Worm (Caenorhabditis elegans): ENCODE results near the gene fbxb-50.

Gene fbxb-50

DNA sequence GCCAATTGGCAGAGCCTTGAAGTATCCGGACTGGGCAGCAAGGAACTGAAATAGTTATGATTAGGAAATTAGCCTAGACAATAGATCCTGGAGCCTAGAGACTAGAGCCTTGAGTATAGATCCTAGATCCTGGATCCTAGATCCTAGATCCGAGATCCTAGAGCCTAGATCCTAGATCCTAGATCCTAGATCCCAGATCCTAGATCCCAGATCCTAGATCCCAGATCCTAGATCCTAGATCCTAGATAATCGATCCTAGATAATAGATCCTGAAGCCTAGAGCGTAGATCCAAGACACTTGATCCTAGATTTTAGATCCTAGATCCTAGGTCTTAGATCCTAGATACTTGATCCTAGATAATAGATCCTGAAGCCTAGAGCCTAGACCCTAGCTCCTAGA is 48.8 kb downstream of the fbxb-50 start:
- TF ChIP-seq egl-27 (tag; optimal IDR thresholded peaks at IDR 0.05) (no peak), lin-15B (tag; optimal IDR thresholded peaks at IDR 0.05) (no peak), nhr-237 (tag; optimal IDR thresholded peaks at IDR 0.05) (no peak), pqm-1 (tag; optimal IDR thresholded peaks at IDR 0.05) (no peak), elt-1 (tag; optimal IDR thresholded peaks at IDR 0.05) (no peak), nhr-25 (tag; optimal IDR thresholded peaks at IDR 0.05) (no peak), zag-1 (tag; optimal IDR thresholded peaks at IDR 0.05) (no peak), mdl-1 (tag; optimal IDR thresholded peaks at IDR 0.05) (no peak), ama-1 (optimal IDR thresholded peaks at IDR 0.05) (no peak)

ce11 chrII:1606079-1606478 is 49.8 kb downstream of the fbxb-50 start, which contains the start of gene bath-33:
TSS of gene bath-33 (minus strand) at chrII:1606179.
- no peak for TF ChIP-seq ceh-16 (tag; optimal IDR thresholded peaks at IDR 0.05)
- no peak for TF ChIP-seq pqm-1 (tag; optimal IDR thresholded peaks at IDR 0.05)
- no peak for TF ChIP-seq pha-4 (tag; optimal IDR thresholded peaks at IDR 0.05)
- TF ChIP-seq nhr-76 (tag; optimal IDR thresholded peaks at IDR 0.05), result no peak
- no peak for TF ChIP-seq tbx-2 (tag; optimal IDR thresholded peaks at IDR 0.05)
- TF ChIP-seq lin-15B (tag; optimal IDR thresholded peaks at IDR 0.05), result no peak
- no peak for TF ChIP-seq nhr-28 (tag; optimal IDR thresholded peaks at IDR 0.05)
- TF ChIP-seq nhr-11 (tag; optimal IDR thresholded peaks at IDR 0.05), result no peak
- no peak for TF ChIP-seq sea-2 (GFP tag; optimal IDR thresholded peaks at IDR 0.05)
- no peak for TF ChIP-seq nhr-77 (tag; optimal IDR thresholded peaks at IDR 0.05)
- TF ChIP-seq eor-1 (tag; optimal IDR thresholded peaks at IDR 0.05), result no peak
- no peak for TF ChIP-seq nhr-237 (tag; optimal IDR thresholded peaks at IDR 0.05)
- TF ChIP-seq zag-1 (tag; optimal IDR thresholded peaks at IDR 0.05), result no peak
- TF ChIP-seq elt-3 (tag; optimal IDR thresholded peaks at IDR 0.05), result no peak
- no peak for TF ChIP-seq aly-2 (tag; optimal IDR thresholded peaks at IDR 0.05)
- TF ChIP-seq mdl-1 (tag; optimal IDR thresholded peaks at IDR 0.05), result no peak
- TF ChIP-seq hmg-11 (tag; optimal IDR thresholded peaks at IDR 0.05), result no peak
- TF ChIP-seq ZK546.5 (tag; optimal IDR thresholded peaks at IDR 0.05), result no peak
- TF ChIP-seq ztf-4 (tag; optimal IDR thresholded peaks at IDR 0.05), result no peak
